Worm (Caenorhabditis elegans) whole organism, late embryonic: ENCODE results near the gene H35B03.1.

Source experiments
- ceh-34 ChIP-seq: sonication (generic microtip); optimal IDR thresholded peaks from 2 replicates; lab custom pipeline; 2016; ENCODE audit warnings: mild to moderate bottlenecking, missing genetic modification characterization, missing compliant biosample characterization
- hlh-15 ChIP-seq: sonication (generic microtip); optimal IDR thresholded peaks from 2 replicates; lab custom pipeline; 2016; ENCODE audit warnings: missing genetic modification characterization, missing compliant biosample characterization
- hlh-30 ChIP-seq: sonication (generic microtip); optimal IDR thresholded peaks from 2 replicates; lab custom pipeline; 2017; ENCODE audit warnings: antibody characterized with exemption, missing genetic modification characterization, missing compliant biosample characterization; ENCODE audit not compliant: insufficient read depth
- rnt-1 ChIP-seq: sonication (generic microtip); optimal IDR thresholded peaks from 2 replicates; lab custom pipeline; 2016; ENCODE audit warnings: missing genetic modification characterization, missing compliant biosample characterization

DNA sequence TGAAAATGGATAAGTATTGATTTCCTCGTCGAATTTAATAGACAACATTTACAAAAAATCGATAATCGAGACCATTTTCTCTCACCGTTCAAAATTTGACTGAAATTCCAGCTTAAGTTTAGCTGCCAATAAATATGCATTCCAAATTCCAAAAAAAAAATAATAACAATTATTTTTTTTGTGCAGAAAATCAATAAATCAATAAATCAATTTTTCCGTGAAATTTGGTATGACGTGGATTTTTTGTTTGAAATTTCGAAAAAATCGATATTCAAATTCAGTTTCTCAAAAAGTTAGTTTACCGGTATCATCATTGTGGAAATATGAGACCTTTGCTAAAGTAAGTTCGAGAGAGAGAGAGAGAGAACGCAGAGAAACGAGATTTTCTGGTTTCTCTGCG is 40.4 kb upstream of the H35B03.1 start, which contains the start of gene C55C3.3:
- TF ChIP-seq hlh-30 (tag; lab: Kevin White, UChicago) (no peak), rnt-1 (tag; lab: Kevin White, UChicago) (no peak), ceh-34 (no peak), hlh-15 (no peak)
